Fruit fly (Drosophila melanogaster): ENCODE data around the gene CG33783.

Gene CG33783

dm6 chr3R:10097531-10098295, 31.1 kb downstream of the CG33783 start (continued):
- TF ChIP-seq pita (GFP tag; optimal IDR thresholded peaks at IDR 0.05): no peak
- peak; percentile 57 for TF ChIP-seq CG4328 (GFP tag; optimal IDR thresholded peaks at IDR 0.05)
- TF ChIP-seq ttk (GFP tag; IDR thresholded peaks at IDR 0.05): peak; percentile 61
- peak; percentile 78 for TF ChIP-seq CG10274 (GFP tag; optimal IDR thresholded peaks at IDR 0.05)
- peak; percentile 71 for TF ChIP-seq Sox102F (GFP tag; optimal IDR thresholded peaks at IDR 0.05)
- peak; percentile 63 for TF ChIP-seq CG7357 (GFP tag; IDR thresholded peaks at IDR 0.05)
- no peak for TF ChIP-seq NC2β (GFP tag; optimal IDR thresholded peaks at IDR 0.05)
- no peak for TF ChIP-seq pan (optimal IDR thresholded peaks at IDR 0.05)
- peak in 1 of 2 experiments; percentile 48 for TF ChIP-seq pan (GFP tag; optimal IDR thresholded peaks at IDR 0.05 in 1 of 2, IDR thresholded peaks at IDR 0.05 in 1 of 2)
- TF ChIP-seq CG10267 (tag; optimal IDR thresholded peaks at IDR 0.05): peak; percentile 39
- TF ChIP-seq fd3F (GFP tag; optimal IDR thresholded peaks at IDR 0.05): peak; percentile 27
- peak; percentile 13 for TF ChIP-seq CG10462 (GFP tag; optimal IDR thresholded peaks at IDR 0.05)
- peak; percentile 59 for TF ChIP-seq CG18262 (tag; optimal IDR thresholded peaks at IDR 0.05)
- no peak for TF ChIP-seq otp (GFP tag; IDR thresholded peaks at IDR 0.05)
- TF ChIP-seq Nf-YB (GFP tag; optimal IDR thresholded peaks at IDR 0.05): peak; percentile 42
- TF ChIP-seq nau (GFP tag; optimal IDR thresholded peaks at IDR 0.05): peak; percentile 57
- 0 out of 2 replicates have a peak, but pooled peaks have one; percentile 25 for TF ChIP-seq CG11085 (GFP tag; IDR thresholded peaks at IDR 0.05)
- peak; percentile 34 for TF ChIP-seq fu2 (GFP tag; optimal IDR thresholded peaks at IDR 0.05)
- TF ChIP-seq CG16779 (GFP tag; IDR thresholded peaks at IDR 0.05): peak; percentile 59; the same call in 1 of the 2 replicates
- TF ChIP-seq her (GFP tag; optimal IDR thresholded peaks at IDR 0.05): peak; percentile 66
- TF ChIP-seq ara (GFP tag; IDR thresholded peaks at IDR 0.05): peak; percentile 60
- peak; percentile 85 for TF ChIP-seq Hmr (GFP tag; optimal IDR thresholded peaks at IDR 0.05)
- TF ChIP-seq CG16863 (GFP tag; optimal IDR thresholded peaks at IDR 0.05): peak; percentile 53
- no peak; the same call in 2 of the 3 replicates for TF ChIP-seq vnd (GFP tag; IDR thresholded peaks at IDR 0.05; ENCODE audit: partially characterized antibody)
- 0 out of 3 replicates have a peak, but pooled peaks have one; percentile 22 for TF ChIP-seq CG11560 (tag; IDR thresholded peaks at IDR 0.05)
- TF ChIP-seq CG6683 (GFP tag; optimal IDR thresholded peaks at IDR 0.05): peak; percentile 54
- no peak for TF ChIP-seq CG14965 (GFP tag; optimal IDR thresholded peaks at IDR 0.05; ENCODE audit: borderline replicate concordance)
- peak; percentile 48 for TF ChIP-seq Ssrp (tag; optimal IDR thresholded peaks at IDR 0.05)
- peak; percentile 65; the same call in 2 of the 3 replicates for TF ChIP-seq tgo (GFP tag; IDR thresholded peaks at IDR 0.05)
- no peak for TF ChIP-seq CG4854 (GFP tag; optimal IDR thresholded peaks at IDR 0.05)
- TF ChIP-seq CkIIα-i1 (GFP tag; IDR thresholded peaks at IDR 0.05): 0 out of 2 replicates have a peak, but pooled peaks have one; percentile 37
- peak; percentile 42 for TF ChIP-seq ems (GFP tag; optimal IDR thresholded peaks at IDR 0.05)
- no peak for TF ChIP-seq ro (GFP tag; IDR thresholded peaks at IDR 0.05)
- peak; percentile 91 for TF ChIP-seq sens (GFP tag)
- peak; percentile 42 for TF ChIP-seq salm (tag; optimal IDR thresholded peaks at IDR 0.05)
- TF ChIP-seq CG6654 (GFP tag; optimal IDR thresholded peaks at IDR 0.05): peak; percentile 9
- TF ChIP-seq slbo (GFP tag; IDR thresholded peaks at IDR 0.05): peak; percentile 83
- TF ChIP-seq CG8281 (tag; optimal IDR thresholded peaks at IDR 0.05): peak; percentile 47
- peak; percentile 80 for TF ChIP-seq BtbVII (GFP tag; optimal IDR thresholded peaks at IDR 0.05)
- TF ChIP-seq NfI (GFP tag; optimal IDR thresholded peaks at IDR 0.05): peak; percentile 76
- TF ChIP-seq Atf6 (GFP tag; IDR thresholded peaks at IDR 0.05): peak; percentile 64; the same call in 1 of the 2 replicates
- no peak for TF ChIP-seq Doc3 (GFP tag; IDR thresholded peaks at IDR 0.05; ENCODE audit: partially characterized antibody)
- TF ChIP-seq Hand (GFP tag; optimal IDR thresholded peaks at IDR 0.05): peak; percentile 56
- peak; percentile 37 for TF ChIP-seq Bteb2 (GFP tag; optimal IDR thresholded peaks at IDR 0.05)
- peak; percentile 47 for TF ChIP-seq Usf (GFP tag; optimal IDR thresholded peaks at IDR 0.05)
- peak; percentile 95 for TF ChIP-seq Med (GFP tag)
- TF ChIP-seq B-H1 (GFP tag; IDR thresholded peaks at IDR 0.05): peak; percentile 50; the same call in 1 of the 3 replicates
- peak in 1 of 2 experiments; percentile 80 for TF ChIP-seq Eip74EF (GFP tag; optimal IDR thresholded peaks at IDR 0.05)
- no peak for TF ChIP-seq ssp (GFP tag; IDR thresholded peaks at IDR 0.05)
